Fruit fly (Drosophila melanogaster): ENCODE data around the gene Oat.

Oat gene

DNA sequence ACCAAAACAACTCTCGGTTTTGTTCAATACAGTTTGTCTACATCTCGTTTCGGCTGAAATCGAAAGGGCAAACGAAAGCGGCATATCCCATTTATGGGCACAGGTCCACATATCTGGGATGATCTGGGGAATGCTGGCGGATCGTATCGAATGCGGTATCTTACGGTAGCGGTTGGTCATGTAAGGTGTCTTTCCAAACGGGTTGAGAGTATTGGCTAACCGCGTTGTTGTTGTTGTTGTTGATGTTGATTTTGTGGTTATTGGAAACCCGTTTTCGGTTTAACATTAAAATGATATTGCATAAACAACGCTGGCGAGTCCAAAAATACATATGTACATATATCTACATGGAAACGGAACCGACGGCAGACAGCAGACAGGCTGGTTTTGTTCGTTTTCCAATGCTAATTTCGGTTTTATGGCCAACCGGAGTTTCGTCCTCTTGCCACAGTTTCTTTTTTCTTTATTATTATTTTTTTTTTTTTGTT lies 44.5 kb upstream of the Oat start:
- TF ChIP-seq br (GFP tag; optimal IDR thresholded peaks at IDR 0.05): no peak
- TF ChIP-seq Hr78 (GFP tag; optimal IDR thresholded peaks at IDR 0.05): no peak
- TF ChIP-seq foxo (GFP tag; optimal IDR thresholded peaks at IDR 0.05): no peak
- TF ChIP-seq Vsx2 (GFP tag; optimal IDR thresholded peaks at IDR 0.05; ENCODE audit: partially characterized antibody): peak; percentile 34
- TF ChIP-seq Rel (GFP tag; optimal IDR thresholded peaks at IDR 0.05): peak; percentile 51
- TF ChIP-seq Rel (tag; optimal IDR thresholded peaks at IDR 0.05): no peak

DNA sequence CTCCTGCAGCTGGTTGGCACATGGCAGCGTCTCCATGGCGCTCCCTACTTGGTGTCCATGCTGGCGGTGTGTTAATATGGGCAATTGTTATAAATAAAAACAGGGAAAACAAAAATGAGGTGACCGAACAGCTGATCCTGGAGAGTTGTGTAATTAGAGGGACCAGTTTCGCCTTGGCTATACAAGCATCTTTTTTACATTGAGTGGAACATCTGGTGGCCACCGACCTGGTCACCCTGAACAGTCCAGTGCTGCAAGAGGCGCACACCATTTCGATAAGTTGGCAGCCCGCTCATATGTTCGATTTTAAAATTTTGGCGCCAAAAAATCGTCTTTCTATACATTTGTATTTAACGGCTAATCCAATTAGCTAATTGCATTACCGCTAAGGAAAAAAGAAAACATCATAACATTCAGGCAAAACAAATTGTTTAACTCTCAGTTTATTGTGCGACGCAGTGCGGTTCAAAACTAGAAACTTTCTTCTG lies 37.6 kb upstream of the Oat start, which contains the start of the genes CG8765 and Gbeta76C:
TSS of gene CG8765 (minus strand) at position 154 of the 488 bp plus-strand sequence.
TSS of gene Gbeta76C (plus strand) at position 438 of the 488 bp plus-strand sequence.
- TF ChIP-seq dmrt93B (GFP tag; optimal IDR thresholded peaks at IDR 0.05) (no peak), psq (GFP tag; optimal IDR thresholded peaks at IDR 0.05) (no peak), Mio (GFP tag; optimal IDR thresholded peaks at IDR 0.05) (no peak), foxo (GFP tag; optimal IDR thresholded peaks at IDR 0.05) (peak in 1 of 2 experiments; percentile 56), rgr (GFP tag; optimal IDR thresholded peaks at IDR 0.05) (peak; percentile 32), N (GFP tag; optimal IDR thresholded peaks at IDR 0.05) (no peak), HLH106 (tag; optimal IDR thresholded peaks at IDR 0.05) (peak; percentile 60), Rel (GFP tag; optimal IDR thresholded peaks at IDR 0.05) (no peak), Rel (tag; optimal IDR thresholded peaks at IDR 0.05) (peak; percentile 40), Hnf4 (GFP tag; optimal IDR thresholded peaks at IDR 0.05) (no peak), CrebA (GFP tag; optimal IDR thresholded peaks at IDR 0.05; ENCODE audit: borderline replicate concordance) (no peak), ey (GFP tag; optimal IDR thresholded peaks at IDR 0.05) (peak; percentile 7), Dfd (GFP tag; optimal IDR thresholded peaks at IDR 0.05) (no peak), dsf (GFP tag; optimal IDR thresholded peaks at IDR 0.05; ENCODE audit: borderline replicate concordance) (no peak), Dif (GFP tag; optimal IDR thresholded peaks at IDR 0.05; ENCODE audit: partially characterized antibody) (no peak), sv (GFP tag; optimal IDR thresholded peaks at IDR 0.05) (peak; percentile 10), Hr83 (GFP tag; optimal IDR thresholded peaks at IDR 0.05; ENCODE audit: poor library complexity, severe bottlenecking) (peak; percentile 16), fru (GFP tag; optimal IDR thresholded peaks at IDR 0.05) (no peak), woc (GFP tag; optimal IDR thresholded peaks at IDR 0.05) (no peak)

dm6 chr3L:19683520-19683919 lies 33.9 kb upstream of the Oat start:
- TF ChIP-seq dsf (GFP tag; optimal IDR thresholded peaks at IDR 0.05; ENCODE audit: borderline replicate concordance) (no peak), psq (GFP tag; optimal IDR thresholded peaks at IDR 0.05) (no peak), h (GFP tag; optimal IDR thresholded peaks at IDR 0.05) (no peak), usp (GFP tag; optimal IDR thresholded peaks at IDR 0.05) (no peak), pan (optimal IDR thresholded peaks at IDR 0.05) (no peak), Hr78 (GFP tag; optimal IDR thresholded peaks at IDR 0.05) (no peak), ey (GFP tag; optimal IDR thresholded peaks at IDR 0.05) (no peak), dmrt93B (GFP tag; optimal IDR thresholded peaks at IDR 0.05) (no peak), rgr (GFP tag; optimal IDR thresholded peaks at IDR 0.05) (no peak), jim (GFP tag; optimal IDR thresholded peaks at IDR 0.05) (no peak), sage (GFP tag; optimal IDR thresholded peaks at IDR 0.05) (no peak), Mio (GFP tag; optimal IDR thresholded peaks at IDR 0.05) (no peak)

DNA sequence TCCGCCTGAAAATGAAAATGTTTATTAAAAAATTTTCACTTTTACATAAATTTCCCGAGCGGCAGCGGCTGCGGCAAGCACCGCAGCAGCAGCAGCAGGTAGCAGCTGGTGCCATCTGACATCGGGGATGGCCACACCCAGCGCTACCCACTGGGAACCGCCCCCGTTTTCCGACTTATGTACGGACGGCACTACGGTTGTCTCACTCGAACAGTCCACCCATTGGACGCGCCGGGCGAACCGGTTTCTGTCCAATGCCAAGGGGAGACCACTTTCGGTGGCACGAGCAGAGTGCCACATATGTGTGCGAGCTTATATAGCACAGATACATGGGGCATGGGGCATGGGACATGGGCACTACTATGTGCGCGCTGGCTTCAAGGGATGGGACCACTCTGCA lies 33.3 kb upstream of the Oat start:
- peak; percentile 64 for TF ChIP-seq Vsx2 (GFP tag; optimal IDR thresholded peaks at IDR 0.05; ENCODE audit: partially characterized antibody)
- peak; percentile 84 for TF ChIP-seq Dif (GFP tag; optimal IDR thresholded peaks at IDR 0.05; ENCODE audit: partially characterized antibody)
- TF ChIP-seq tai (GFP tag; optimal IDR thresholded peaks at IDR 0.05): no peak
- no peak for TF ChIP-seq foxo (GFP tag; optimal IDR thresholded peaks at IDR 0.05)

DNA sequence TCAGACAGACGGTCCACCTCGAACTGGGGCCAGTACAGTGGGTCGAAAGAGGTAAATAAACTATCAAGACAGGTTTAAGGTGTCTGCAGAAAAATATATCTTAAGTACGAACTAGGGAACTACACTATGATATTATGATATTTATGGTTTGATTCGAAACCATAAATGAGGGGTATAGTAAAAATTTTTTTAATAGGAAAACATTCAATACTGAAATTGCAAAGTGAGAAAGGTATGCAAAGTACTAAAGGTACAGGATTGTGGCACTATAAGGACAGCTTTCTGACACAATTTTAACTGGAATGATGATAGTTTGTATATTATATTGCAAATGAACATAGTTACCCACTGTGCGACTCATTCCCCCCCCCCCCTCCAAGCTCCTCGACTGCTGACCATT lies 26.4 kb upstream of the Oat start:
- no peak for TF ChIP-seq sage (GFP tag; optimal IDR thresholded peaks at IDR 0.05)
- TF ChIP-seq psq (GFP tag; optimal IDR thresholded peaks at IDR 0.05): peak; percentile 12
- peak; percentile 4 for TF ChIP-seq CG9705 (GFP tag; optimal IDR thresholded peaks at IDR 0.05)
- TF ChIP-seq Hr78 (GFP tag; optimal IDR thresholded peaks at IDR 0.05): no peak
- peak; percentile 8 for TF ChIP-seq rgr (GFP tag; optimal IDR thresholded peaks at IDR 0.05)
- peak; percentile 68 for TF ChIP-seq fru (GFP tag; optimal IDR thresholded peaks at IDR 0.05)
- TF ChIP-seq br (GFP tag; optimal IDR thresholded peaks at IDR 0.05): no peak
- TF ChIP-seq Vsx2 (GFP tag; optimal IDR thresholded peaks at IDR 0.05; ENCODE audit: partially characterized antibody): no peak
- TF ChIP-seq Hnf4 (GFP tag; optimal IDR thresholded peaks at IDR 0.05): no peak
- TF ChIP-seq sv (GFP tag; optimal IDR thresholded peaks at IDR 0.05): no peak
- TF ChIP-seq OdsH (GFP tag; optimal IDR thresholded peaks at IDR 0.05): no peak
- TF ChIP-seq pan (optimal IDR thresholded peaks at IDR 0.05): no peak
- TF ChIP-seq Abd-B (GFP tag; optimal IDR thresholded peaks at IDR 0.05): no peak
- TF ChIP-seq jim (GFP tag; optimal IDR thresholded peaks at IDR 0.05): no peak
- no peak for TF ChIP-seq dsf (GFP tag; optimal IDR thresholded peaks at IDR 0.05; ENCODE audit: borderline replicate concordance)
- no peak for TF ChIP-seq Jra (GFP tag; optimal IDR thresholded peaks at IDR 0.05)
- peak; percentile 48 for TF ChIP-seq Sp1 (GFP tag; optimal IDR thresholded peaks at IDR 0.05)
- peak; percentile 61 for TF ChIP-seq Dfd (GFP tag; optimal IDR thresholded peaks at IDR 0.05)
- peak in 1 of 2 experiments; percentile 65 for TF ChIP-seq foxo (GFP tag; optimal IDR thresholded peaks at IDR 0.05)
- TF ChIP-seq woc (GFP tag; optimal IDR thresholded peaks at IDR 0.05): peak; percentile 48
- TF ChIP-seq Rel (GFP tag; optimal IDR thresholded peaks at IDR 0.05): no peak
- no peak for TF ChIP-seq Rel (tag; optimal IDR thresholded peaks at IDR 0.05)
- no peak for TF ChIP-seq N (GFP tag; optimal IDR thresholded peaks at IDR 0.05)
- TF ChIP-seq Dif (GFP tag; optimal IDR thresholded peaks at IDR 0.05; ENCODE audit: partially characterized antibody): no peak
- TF ChIP-seq usp (GFP tag; optimal IDR thresholded peaks at IDR 0.05): no peak
- no peak for TF ChIP-seq tai (GFP tag; optimal IDR thresholded peaks at IDR 0.05)
- no peak for TF ChIP-seq dl (GFP tag; optimal IDR thresholded peaks at IDR 0.05; ENCODE audit: insufficient read depth in 1 of 2, partially characterized antibody in 2 of 2)
- TF ChIP-seq lola (GFP tag; optimal IDR thresholded peaks at IDR 0.05): no peak
- TF ChIP-seq Mio (GFP tag; optimal IDR thresholded peaks at IDR 0.05): no peak
- TF ChIP-seq brk (GFP tag; optimal IDR thresholded peaks at IDR 0.05): no peak
- no peak for TF ChIP-seq dmrt93B (GFP tag; optimal IDR thresholded peaks at IDR 0.05)
